Worm (Caenorhabditis elegans) whole organism, L4 larva: ENCODE results near the gene glr-1.

ENCODE experiments used
- F26F4.8 ChIP-seq: fragments of 200-800 bp; sonication (Bioruptor generic); conservative IDR thresholded peaks from 2 replicates; pipeline ENCODE4 v1.3.6; 2022; ENCODE audit warnings: missing genetic modification characterization, missing compliant biosample characterization
- F37D6.2 ChIP-seq: sonication (generic microtip); optimal IDR thresholded peaks from 2 replicates; lab custom pipeline; 2016; ENCODE audit warnings: mild to moderate bottlenecking, missing genetic modification characterization, missing compliant biosample characterization
- T20F7.1 ChIP-seq: fragments of 200-800 bp; sonication (Bioruptor generic); optimal IDR thresholded peaks from 2 replicates; lab custom pipeline; 2018; ENCODE audit warnings: mild to moderate bottlenecking, missing genetic modification characterization, missing compliant biosample characterization
- ama-1 ChIP-seq: fragments of 150-350 bp; optimal IDR thresholded peaks from 2 replicates; lab custom pipeline; 2014; ENCODE audit warnings: inconsistent platforms, mixed read lengths
- attf-4 ChIP-seq: sonication (generic microtip); optimal IDR thresholded peaks from 3 replicates; lab custom pipeline; 2017; ENCODE audit warnings: missing biosample characterization, missing genetic modification characterization
- ceh-20 ChIP-seq: fragments of 200-800 bp; sonication (Bioruptor generic); IDR thresholded peaks from 2 replicates; pipeline ENCODE4 v1.3.6; 2022; ENCODE audit warnings: missing genetic modification reagents, missing genetic modification characterization, missing compliant biosample characterization
- ceh-28 ChIP-seq: fragments of 150-350 bp; optimal IDR thresholded peaks from 2 replicates; lab custom pipeline; 2014; ENCODE audit warnings: missing biosample characterization, missing genetic modification reagents, missing genetic modification characterization
- ceh-32 ChIP-seq: sonication (generic microtip); optimal IDR thresholded peaks from 2 replicates; lab custom pipeline; 2016; ENCODE audit warnings: mild to moderate bottlenecking, missing genetic modification characterization, missing compliant biosample characterization; ENCODE audit not compliant: poor library complexity
- ceh-82 ChIP-seq: sonication (generic microtip); optimal IDR thresholded peaks from 2 replicates; lab custom pipeline; 2017; ENCODE audit warnings: missing biosample characterization, missing genetic modification characterization
- ces-1 ChIP-seq: fragments of 150-350 bp; sonication (generic microtip); optimal IDR thresholded peaks from 4 replicates; lab custom pipeline; 2014; ENCODE audit warnings: missing biosample characterization, missing genetic modification reagents, missing genetic modification characterization
- daf-12 ChIP-seq: fragments of 150-350 bp; optimal IDR thresholded peaks from 2 replicates; lab custom pipeline; 2014; ENCODE audit warnings: missing biosample characterization, missing genetic modification reagents, missing genetic modification characterization
- dmd-6 ChIP-seq: fragments of 200-800 bp; sonication (Bioruptor generic); IDR thresholded peaks from 2 replicates; pipeline ENCODE4 v1.3.6; 2022; ENCODE audit warnings: missing genetic modification reagents, missing genetic modification characterization, missing compliant biosample characterization
- duxl-1 ChIP-seq: sonication (generic microtip); optimal IDR thresholded peaks from 2 replicates; lab custom pipeline; 2016; ENCODE audit warnings: mild to moderate bottlenecking, missing genetic modification characterization, moderate library complexity, missing compliant biosample characterization; ENCODE audit not compliant: poor library complexity
- dve-1 ChIP-seq: sonication (generic microtip); optimal IDR thresholded peaks from 2 replicates; lab custom pipeline; 2017; ENCODE audit warnings: antibody characterized with exemption, mild to moderate bottlenecking, missing genetic modification characterization, missing compliant biosample characterization; ENCODE audit not compliant: insufficient read depth
- hif-1 ChIP-seq, 2 experiments: sonication (generic microtip); optimal IDR thresholded peaks; 2 replicates each; lab custom pipeline; 2016 to 2017; ENCODE audit warnings: missing compliant biosample characterization in 2 of 2, missing genetic modification characterization in 2 of 2, missing genetic modification reagents in 2 of 2, missing genotype in 2 of 2, mild to moderate bottlenecking in 1 of 2
- hlh-11 ChIP-seq: fragments of 200-800 bp; sonication (Bioruptor generic); optimal IDR thresholded peaks from 2 replicates; lab custom pipeline; 2018; ENCODE audit warnings: mild to moderate bottlenecking, missing genetic modification characterization, missing compliant biosample characterization
- hlh-30 ChIP-seq: sonication (generic microtip); optimal IDR thresholded peaks from 2 replicates; lab custom pipeline; 2017; ENCODE audit warnings: antibody characterized with exemption, mild to moderate bottlenecking, missing genetic modification characterization, missing compliant biosample characterization; ENCODE audit not compliant: insufficient read depth
- hmg-1.1 ChIP-seq: fragments of 200-800 bp; sonication (Bioruptor generic); IDR thresholded peaks from 2 replicates; pipeline ENCODE4 v1.3.6; 2022; ENCODE audit warnings: missing genetic modification reagents, missing genetic modification characterization, missing compliant biosample characterization
- lin-1 ChIP-seq: fragments of 200-800 bp; sonication (Bioruptor generic); IDR thresholded peaks from 2 replicates; pipeline ENCODE4 v1.3.6; 2022; ENCODE audit warnings: missing genetic modification reagents, missing genetic modification characterization, missing compliant biosample characterization
- lin-29 ChIP-seq: fragments of 200-800 bp; sonication (Bioruptor generic); IDR thresholded peaks from 2 replicates; pipeline ENCODE4 v1.3.6; 2022; ENCODE audit warnings: missing genetic modification reagents, missing genetic modification characterization, missing compliant biosample characterization
- lsy-2 ChIP-seq, 2 experiments: fragments of 150-350 bp in 1 of 2; sonication (generic microtip) in 1 of 2; optimal IDR thresholded peaks; 2 replicates each; lab custom pipeline; 2014 to 2017; ENCODE audit warnings: missing biosample characterization in 2 of 2, missing genetic modification characterization in 2 of 2
- madf-5 ChIP-seq, 2 experiments: fragments of 200-800 bp; sonication (Bioruptor generic); IDR thresholded peaks; 2 replicates each; pipeline ENCODE4 v1.3.6; 2022; ENCODE audit warnings: missing compliant biosample characterization in 2 of 2, missing genetic modification characterization in 2 of 2
- madf-9 ChIP-seq: fragments of 200-800 bp; sonication (Bioruptor generic); conservative IDR thresholded peaks from 2 replicates; pipeline ENCODE4 v1.3.6; 2022; ENCODE audit warnings: missing genetic modification reagents, missing genetic modification characterization, missing compliant biosample characterization
- mdl-1 ChIP-seq, 2 experiments: fragments of 150-350 bp in 1 of 2; sonication (generic microtip) in 1 of 2; optimal IDR thresholded peaks; 2 replicates each; lab custom pipeline; 2014 to 2017; ENCODE audit warnings: missing biosample characterization in 2 of 2, missing genetic modification characterization in 2 of 2
- mdt-29 ChIP-seq: fragments of 200-800 bp; sonication (Bioruptor generic); IDR thresholded peaks from 2 replicates; pipeline ENCODE4 v1.3.6; 2022; ENCODE audit warnings: missing genetic modification reagents, missing genetic modification characterization, missing compliant biosample characterization
- mep-1 ChIP-seq: fragments of 150-350 bp; sonication (generic microtip); optimal IDR thresholded peaks from 3 replicates; lab custom pipeline; 2014; ENCODE audit warnings: missing biosample characterization, missing genetic modification characterization
- mes-2 ChIP-seq: sonication (generic microtip); optimal IDR thresholded peaks from 2 replicates; lab custom pipeline; 2016; ENCODE audit warnings: missing genotype, mild to moderate bottlenecking, missing genetic modification characterization, missing compliant biosample characterization; ENCODE audit not compliant: poor library complexity, severe bottlenecking
- nhr-10 ChIP-seq: fragments of 150-350 bp; optimal IDR thresholded peaks from 2 replicates; lab custom pipeline; 2014; ENCODE audit warnings: missing biosample characterization, missing genetic modification characterization
- nhr-102 ChIP-seq: sonication (generic microtip); optimal IDR thresholded peaks from 2 replicates; lab custom pipeline; 2016; ENCODE audit warnings: mild to moderate bottlenecking, missing genetic modification characterization, moderate library complexity, missing compliant biosample characterization
- nhr-11 ChIP-seq: fragments of 150-350 bp; optimal IDR thresholded peaks from 2 replicates; lab custom pipeline; 2014; ENCODE audit warnings: missing biosample characterization, missing genetic modification characterization
- nhr-111 ChIP-seq: fragments of 200-800 bp; sonication (Bioruptor generic); optimal IDR thresholded peaks from 2 replicates; lab custom pipeline; 2018; ENCODE audit warnings: mild to moderate bottlenecking, missing genetic modification characterization, missing compliant biosample characterization
- nhr-28 ChIP-seq: fragments of 150-350 bp; optimal IDR thresholded peaks from 2 replicates; lab custom pipeline; 2014; ENCODE audit warnings: missing biosample characterization, missing genetic modification characterization
- nhr-48 ChIP-seq: sonication (generic microtip); optimal IDR thresholded peaks from 2 replicates; lab custom pipeline; 2016; ENCODE audit warnings: mild to moderate bottlenecking, missing genetic modification characterization, missing compliant biosample characterization
- nhr-77 ChIP-seq: fragments of 150-350 bp; optimal IDR thresholded peaks from 2 replicates; lab custom pipeline; 2014; ENCODE audit warnings: missing biosample characterization, missing genetic modification characterization
- pha-4 ChIP-seq, 2 experiments: fragments of 150-350 bp in 1 of 2; fragments of 200-800 bp in 1 of 2; sonication (Bioruptor generic) in 1 of 2; IDR thresholded peaks in 1 of 2; optimal IDR thresholded peaks in 1 of 2; 2 replicates each; pipeline versions ENCODE4 v1.3.6 to Lab custom; 2014 to 2022; ENCODE audit warnings: missing genetic modification characterization in 2 of 2, missing genetic modification reagents in 2 of 2, missing biosample characterization in 1 of 2, missing compliant biosample characterization in 1 of 2
- php-3 ChIP-seq: fragments of 200-800 bp; sonication (Bioruptor generic); IDR thresholded peaks from 2 replicates; pipeline ENCODE4 v1.3.6; 2022; ENCODE audit warnings: missing genetic modification reagents, missing genetic modification characterization, missing compliant biosample characterization
- pqm-1 ChIP-seq: sonication (generic microtip); optimal IDR thresholded peaks from 2 replicates; lab custom pipeline; 2017; ENCODE audit warnings: missing biosample characterization, missing genetic modification characterization
- rbr-2 ChIP-seq: sonication (generic microtip); optimal IDR thresholded peaks from 2 replicates; lab custom pipeline; 2016; ENCODE audit warnings: missing genotype, missing genetic modification characterization, missing compliant biosample characterization
- snpc-4 ChIP-seq: fragments of 150-350 bp; optimal IDR thresholded peaks from 2 replicates; lab custom pipeline; 2014; ENCODE audit warnings: missing biosample characterization, missing genetic modification characterization
- spr-1 ChIP-seq: sonication (generic microtip); optimal IDR thresholded peaks from 2 replicates; lab custom pipeline; 2016; ENCODE audit warnings: mild to moderate bottlenecking, missing genetic modification characterization, missing compliant biosample characterization
- tra-1 ChIP-seq: fragments of 200-800 bp; sonication (Bioruptor generic); IDR thresholded peaks from 2 replicates; pipeline ENCODE4 v1.3.6; 2022; ENCODE audit warnings: missing genetic modification reagents, missing genetic modification characterization, missing compliant biosample characterization
- unc-130 ChIP-seq: sonication (generic microtip); optimal IDR thresholded peaks from 2 replicates; lab custom pipeline; 2016; ENCODE audit warnings: missing genetic modification reagents, missing genetic modification characterization, missing compliant biosample characterization
- unc-62 ChIP-seq, 3 experiments: fragments of 150-350 bp in 1 of 3; sonication (generic microtip); optimal IDR thresholded peaks in 2 of 3; peaks in 1 of 3; 1 replicate in 1 of 3; 2 replicates in 2 of 3; lab custom pipeline; 2014 to 2017; ENCODE audit warnings: missing biosample characterization in 3 of 3, missing genetic modification characterization in 3 of 3, missing genetic modification reagents in 3 of 3, missing genotype in 1 of 3
- zag-1 ChIP-seq: fragments of 150-350 bp; optimal IDR thresholded peaks from 2 replicates; lab custom pipeline; 2014; ENCODE audit warnings: missing biosample characterization, missing genetic modification characterization
- zfp-3 ChIP-seq: fragments of 200-800 bp; sonication (Bioruptor generic); conservative IDR thresholded peaks from 2 replicates; pipeline ENCODE4 v1.3.6; 2022; ENCODE audit warnings: missing genetic modification reagents, missing genetic modification characterization, missing compliant biosample characterization

The glr-1 gene

DNA sequence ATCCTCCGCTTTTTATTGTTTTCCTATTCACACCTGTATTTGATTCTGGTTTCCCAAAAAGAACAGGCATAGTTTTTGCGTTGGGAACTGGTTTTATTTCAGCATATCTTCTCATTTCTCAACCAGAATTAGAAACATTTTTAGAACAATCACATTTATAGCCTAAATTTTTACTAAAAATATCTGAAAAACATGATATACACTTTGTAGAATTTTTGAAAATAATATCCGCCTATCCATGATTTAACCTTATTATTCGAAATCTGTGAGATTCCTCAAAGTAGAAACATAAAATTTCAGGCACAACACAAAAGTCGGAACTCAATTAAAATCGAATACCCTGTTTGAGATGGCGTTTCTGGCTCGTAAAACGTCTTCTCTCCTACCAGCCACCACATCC, 27.6 kb downstream of the glr-1 start, which contains the start of gene acdh-6:
Gene acdh-6, plus strand, starts transcription at position 301 of the 400 bp plus-strand sequence.
- TF ChIP-seq nhr-111 (no peak), nhr-102 (tag; lab: Kevin White, UChicago) (no peak), daf-12 (no peak), F26F4.8 (GFP tag; lab: Robert Waterston, UW) (no peak), pha-4 (GFP tag; IDR thresholded peaks at IDR 0.05; lab: Robert Waterston, UW) (no peak), pha-4 (tag; optimal IDR thresholded peaks at IDR 0.05; lab: Kevin White, UChicago) (no peak), nhr-28 (tag; lab: Kevin White, UChicago) (no peak), snpc-4 (tag; lab: Kevin White, UChicago) (no peak), dve-1 (tag; lab: Kevin White, UChicago) (no peak), pqm-1 (no peak), mdt-29 (GFP tag; lab: Robert Waterston, UW) (no peak), ces-1 (no peak), php-3 (no peak), unc-130 (GFP tag; lab: Kevin White, UChicago) (no peak), hif-1 (tag; optimal IDR thresholded peaks at IDR 0.05; lab: Kevin White, UChicago) (no peak), unc-62 (GFP tag; optimal IDR thresholded peaks at IDR 0.05 in 1 of 2; lab: Kevin White, UChicago) (no peak), unc-62 (tag; optimal IDR thresholded peaks at IDR 0.05; lab: Kevin White, UChicago) (no peak), spr-1 (no peak), zfp-3 (GFP tag; lab: Robert Waterston, UW) (no peak), tra-1 (GFP tag; lab: Robert Waterston, UW) (no peak), nhr-11 (tag; lab: Kevin White, UChicago) (no peak), mes-2 (tag; lab: Kevin White, UChicago) (no peak)

ce11 chrIII:8560398-8560797, 28.0 kb downstream of the glr-1 start:
- TF ChIP-seq madf-5 (GFP tag; IDR thresholded peaks at IDR 0.05; lab: Robert Waterston, UW) (no peak), ces-1 (no peak), zag-1 (tag; lab: Kevin White, UChicago) (no peak), duxl-1 (tag; lab: Kevin White, UChicago) (no peak), nhr-77 (tag; lab: Kevin White, UChicago) (no peak)

- TF ChIP-seq T20F7.1 (GFP tag; lab: Kevin White, UChicago) (peak; percentile 27), ama-1 (lab: Kevin White, UChicago) (no peak), hif-1 (tag; optimal IDR thresholded peaks at IDR 0.05; lab: Kevin White, UChicago) (peak in 1 of 2 experiments; percentile 32), ceh-32 (tag; lab: Kevin White, UChicago) (no peak), dmd-6 (peak; percentile 45), ceh-20 (GFP tag; lab: Robert Waterston, UW) (no peak), zfp-3 (GFP tag; lab: Robert Waterston, UW) (no peak), lsy-2 (tag; optimal IDR thresholded peaks at IDR 0.05; lab: Kevin White, UChicago) (peak in 1 of 2 experiments; percentile 49), madf-9 (no peak), dve-1 (tag; lab: Kevin White, UChicago) (peak; percentile 52), hmg-1.1 (GFP tag; lab: Robert Waterston, UW) (peak; percentile 54; the same call in 1 of the 2 replicates), mep-1 (peak; percentile 66), hlh-30 (tag; lab: Kevin White, UChicago) (peak; percentile 81), hlh-11 (tag; lab: Kevin White, UChicago) (peak; percentile 49), lin-29 (GFP tag; lab: Robert Waterston, UW) (no peak), nhr-28 (tag; lab: Kevin White, UChicago) (peak; percentile 53), ceh-82 (no peak), mdl-1 (tag; optimal IDR thresholded peaks at IDR 0.05; lab: Kevin White, UChicago) (peak in 1 of 2 experiments; percentile 40), nhr-11 (tag; lab: Kevin White, UChicago) (peak; percentile 20), nhr-48 (tag; lab: Kevin White, UChicago) (no peak), nhr-10 (tag; lab: Kevin White, UChicago) (peak; percentile 51), F37D6.2 (tag; lab: Kevin White, UChicago) (no peak), rbr-2 (tag; lab: Kevin White, UChicago) (peak; percentile 20), lin-1 (GFP tag; lab: Robert Waterston, UW) (no peak), attf-4 (tag; lab: Kevin White, UChicago) (no peak), mdt-29 (GFP tag; lab: Robert Waterston, UW) (no peak), ceh-28 (no peak), unc-62 (GFP tag; optimal IDR thresholded peaks at IDR 0.05 in 1 of 2; lab: Kevin White, UChicago) (no peak), unc-62 (tag; optimal IDR thresholded peaks at IDR 0.05; lab: Kevin White, UChicago) (no peak)
These were observed 31.5 kb downstream of the glr-1 start, which contains the start of gene C02D5.2 for ce11 chrIII:8556836-8557385. Gene C02D5.2 (plus strand): TSS chrIII:8557335.
